Worm (Caenorhabditis elegans): ENCODE results near the gene clec-222.

clec-222 gene

ce11 chrV:11235876-11236275 is 35.3 kb upstream of the clec-222 start:
- no peak for TF ChIP-seq rcor-1 (GFP tag; IDR thresholded peaks at IDR 0.05)
- no peak for TF ChIP-seq let-607 (tag; optimal IDR thresholded peaks at IDR 0.05)
- peak; percentile 14 for TF ChIP-seq ets-4 (GFP tag; optimal IDR thresholded peaks at IDR 0.05)
- TF ChIP-seq nfyb-1 (GFP tag; IDR thresholded peaks at IDR 0.05) = no peak
- TF ChIP-seq nfya-1 (tag; optimal IDR thresholded peaks at IDR 0.05; ENCODE audit: borderline replicate concordance, insufficient read depth) = no peak
- TF ChIP-seq nhr-80 (tag; optimal IDR thresholded peaks at IDR 0.05) = peak; percentile 81
- no peak for TF ChIP-seq ceh-27 (GFP tag; optimal IDR thresholded peaks at IDR 0.05)
- TF ChIP-seq zim-3 (tag; optimal IDR thresholded peaks at IDR 0.05) = no peak
- TF ChIP-seq lsl-1 (GFP tag; optimal IDR thresholded peaks at IDR 0.05) = no peak
- no peak for TF ChIP-seq fkh-3 (tag; optimal IDR thresholded peaks at IDR 0.05)
- TF ChIP-seq pbrm-1 (GFP tag; IDR thresholded peaks at IDR 0.05) = no peak
- TF ChIP-seq sptf-2 (GFP tag; optimal IDR thresholded peaks at IDR 0.05) = no peak

ce11 chrV:11239187-11239725 is 31.9 kb upstream of the clec-222 start, which contains the start of the genes dvc-1 and ima-1:
Gene dvc-1, minus strand, starts transcription at chrV:11239331.
Gene ima-1, plus strand, starts transcription at chrV:11239675.
- peak; percentile 85; the same call in 1 of the 2 replicates for TF ChIP-seq hsf-1 (GFP tag; IDR thresholded peaks at IDR 0.05)
- TF ChIP-seq xnd-1 (tag; optimal IDR thresholded peaks at IDR 0.05) = peak; percentile 88
- TF ChIP-seq somi-1 (GFP tag; optimal IDR thresholded peaks at IDR 0.05) = no peak
- no peak for TF ChIP-seq akir-1 (GFP tag; optimal IDR thresholded peaks at IDR 0.05)
- TF ChIP-seq attf-5 (GFP tag; optimal IDR thresholded peaks at IDR 0.05) = peak; percentile 84
- TF ChIP-seq snpc-3.4 (tag; optimal IDR thresholded peaks at IDR 0.05) = peak; percentile 76
- peak; percentile 81 for TF ChIP-seq lsl-1 (GFP tag; optimal IDR thresholded peaks at IDR 0.05)
- peak; percentile 67 for TF ChIP-seq ztf-18 (tag; optimal IDR thresholded peaks at IDR 0.05)
- TF ChIP-seq ama-1 (optimal IDR thresholded peaks at IDR 0.05) = no peak
- TF ChIP-seq ama-1 (GFP tag; optimal IDR thresholded peaks at IDR 0.05) = no peak
- peak; percentile 92 for TF ChIP-seq madf-3 (GFP tag; IDR thresholded peaks at IDR 0.05)
- peak; percentile 84 for TF ChIP-seq lin-54 (GFP tag; optimal IDR thresholded peaks at IDR 0.05)
- TF ChIP-seq nhr-120 (GFP tag; IDR thresholded peaks at IDR 0.05) = no peak
- no peak for TF ChIP-seq nhr-179 (tag; optimal IDR thresholded peaks at IDR 0.05)
- TF ChIP-seq mcd-1 (GFP tag; IDR thresholded peaks at IDR 0.05) = peak; percentile 78
- no peak for TF ChIP-seq ets-4 (GFP tag; optimal IDR thresholded peaks at IDR 0.05)
- no peak for TF ChIP-seq ztf-3 (GFP tag; optimal IDR thresholded peaks at IDR 0.05)
- no peak for TF ChIP-seq T07F8.4 (tag; optimal IDR thresholded peaks at IDR 0.05)
- no peak for TF ChIP-seq bed-1 (GFP tag; IDR thresholded peaks at IDR 0.05)
- TF ChIP-seq dpl-1 (GFP tag; optimal IDR thresholded peaks at IDR 0.05) = peak; percentile 88
- TF ChIP-seq ceh-91 (GFP tag; IDR thresholded peaks at IDR 0.05) = peak; percentile 94
- peak; percentile 63 for TF ChIP-seq tbp1 (GFP tag; optimal IDR thresholded peaks at IDR 0.05)
- TF ChIP-seq egl-44 (GFP tag; IDR thresholded peaks at IDR 0.05) = no peak
- TF ChIP-seq aptf-2 (GFP tag; conservative IDR thresholded peaks at IDR 0.05) = 0 out of 2 replicates have a peak, but pooled peaks have one; percentile 18
- no peak for TF ChIP-seq B0261.1 (tag; optimal IDR thresholded peaks at IDR 0.05)
- no peak for TF ChIP-seq F52B5.7 (tag; optimal IDR thresholded peaks at IDR 0.05)
- TF ChIP-seq ceh-27 (GFP tag; optimal IDR thresholded peaks at IDR 0.05) = peak; percentile 38
- no peak for TF ChIP-seq ceh-58 (GFP tag; IDR thresholded peaks at IDR 0.05)
- peak; percentile 90 for TF ChIP-seq unc-130 (GFP tag; optimal IDR thresholded peaks at IDR 0.05)
- no peak for TF ChIP-seq F23B12.7 (tag; optimal IDR thresholded peaks at IDR 0.05; ENCODE audit: insufficient read depth)
- TF ChIP-seq zim-3 (tag; optimal IDR thresholded peaks at IDR 0.05) = no peak
- peak; percentile 60; the same call in 1 of the 2 replicates for TF ChIP-seq attf-3 (GFP tag; conservative IDR thresholded peaks at IDR 0.05)
- peak; percentile 91 for TF ChIP-seq D2030.7 (GFP tag; IDR thresholded peaks at IDR 0.05)
- no peak for TF ChIP-seq ztf-6 (GFP tag; IDR thresholded peaks at IDR 0.05)
- no peak for TF ChIP-seq ztf-26 (tag; optimal IDR thresholded peaks at IDR 0.05)
- TF ChIP-seq ZK185.1 (tag; optimal IDR thresholded peaks at IDR 0.05; ENCODE audit: poor library complexity, severe bottlenecking) = no peak
- TF ChIP-seq lin-35 (GFP tag; optimal IDR thresholded peaks at IDR 0.05) = peak; percentile 8 to 59 (median 43)
- no peak for TF ChIP-seq hmg-20 (GFP tag; IDR thresholded peaks at IDR 0.05)
- no peak for TF ChIP-seq F57C9.4 (tag; optimal IDR thresholded peaks at IDR 0.05)

Measured in whole organism, young adult.